Worm (Caenorhabditis elegans): ENCODE data around the gene dnj-26.
A peak's percentile ranks its signal among the peaks of the same experiment; 100 is the strongest.

Gene dnj-26

DNA sequence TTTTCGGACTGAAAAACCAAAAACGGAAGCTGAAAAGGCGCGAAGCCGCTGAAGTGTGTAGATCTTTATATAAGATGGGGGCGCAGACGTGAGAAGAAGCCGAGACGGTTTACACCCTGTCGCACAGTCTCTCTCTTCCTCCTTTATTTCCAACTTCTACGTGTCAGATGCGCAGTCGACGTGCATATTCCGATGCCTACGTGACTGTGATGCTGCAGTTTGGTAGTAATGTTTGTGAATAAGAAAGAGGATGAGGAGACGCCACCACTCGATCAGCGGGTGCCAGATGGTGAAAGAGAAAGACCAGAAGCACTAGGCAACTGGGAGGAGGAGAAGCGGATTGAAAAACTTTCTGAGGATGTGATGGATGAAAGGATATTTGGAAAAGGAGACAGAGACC is 34.2 kb downstream of the dnj-26 start:
- TF ChIP-seq ceh-36 (tag; optimal IDR thresholded peaks at IDR 0.05) (no peak), pes-1 (GFP tag; IDR thresholded peaks at IDR 0.05) (no peak), tbx-11 (GFP tag; IDR thresholded peaks at IDR 0.05) (no peak), ceh-13 (GFP tag; optimal IDR thresholded peaks at IDR 0.05) (no peak), tra-4 (tag; optimal IDR thresholded peaks at IDR 0.05) (no peak), B0310.2 (tag; optimal IDR thresholded peaks at IDR 0.05) (no peak), F13C5.2 (tag; optimal IDR thresholded peaks at IDR 0.05) (no peak)

DNA sequence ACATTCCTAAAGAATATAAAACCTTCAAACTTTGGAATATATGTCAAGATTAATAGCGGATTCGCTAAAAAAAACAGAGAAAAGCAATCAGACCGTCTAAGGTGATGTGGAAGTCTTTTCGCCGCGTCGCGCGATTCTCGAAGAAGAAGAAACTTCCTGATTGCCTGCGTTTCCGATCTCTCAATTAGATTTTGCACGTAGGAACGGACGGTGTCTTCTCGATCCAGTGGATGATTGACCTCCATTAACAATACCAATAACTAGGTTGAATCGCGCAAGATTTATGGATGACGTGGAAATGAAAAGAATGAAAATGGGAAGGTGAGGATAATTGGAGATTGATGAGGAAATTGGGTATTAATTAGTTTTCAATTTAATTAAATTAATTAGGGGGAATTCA is 35.3 kb downstream of the dnj-26 start:
- TF ChIP-seq tra-4 (tag; optimal IDR thresholded peaks at IDR 0.05) (no peak), ama-1 (optimal IDR thresholded peaks at IDR 0.05) (no peak), flt-1 (GFP tag; IDR thresholded peaks at IDR 0.05) (no peak), F13C5.2 (tag; optimal IDR thresholded peaks at IDR 0.05) (no peak), tbx-37 (GFP tag; conservative IDR thresholded peaks at IDR 0.05) (no peak), ets-7 (tag; optimal IDR thresholded peaks at IDR 0.05) (no peak), hmbx-1 (tag; optimal IDR thresholded peaks at IDR 0.05) (no peak), aly-1 (tag; optimal IDR thresholded peaks at IDR 0.05) (no peak), scrt-1 (GFP tag; IDR thresholded peaks at IDR 0.05) (no peak), pes-1 (GFP tag; IDR thresholded peaks at IDR 0.05) (no peak), tbx-11 (GFP tag; IDR thresholded peaks at IDR 0.05) (no peak), sea-1 (GFP tag; conservative IDR thresholded peaks at IDR 0.05) (no peak), ceh-13 (GFP tag; optimal IDR thresholded peaks at IDR 0.05) (no peak), B0310.2 (tag; optimal IDR thresholded peaks at IDR 0.05) (no peak), hmg-4 (GFP tag; optimal IDR thresholded peaks at IDR 0.05) (no peak)

DNA sequence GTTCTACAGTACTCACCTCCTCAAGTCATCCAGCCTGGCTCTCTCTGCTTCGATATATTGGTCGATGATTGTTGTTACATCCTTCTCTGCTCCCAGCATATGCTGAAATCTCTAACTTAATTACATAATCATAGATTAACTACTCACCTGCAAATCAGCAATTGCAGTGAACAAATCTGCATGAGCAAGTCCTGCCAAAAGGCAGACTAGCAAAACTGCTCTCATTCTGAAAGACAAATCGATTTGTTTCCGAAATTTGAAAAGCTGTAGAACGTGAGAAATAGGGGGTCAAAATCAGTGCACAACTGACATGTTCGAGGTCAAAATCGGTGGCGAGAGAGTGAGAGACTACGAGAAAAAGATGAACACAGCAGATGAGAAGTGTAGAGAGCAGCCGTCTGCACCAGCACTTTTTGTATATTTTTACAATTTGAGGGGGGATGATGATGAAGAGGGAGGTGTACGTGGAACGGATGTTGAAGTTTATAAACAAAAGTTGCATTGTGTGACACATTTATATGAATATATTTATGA is 36.6 kb downstream of the dnj-26 start, which contains the start of gene phy-2:
TSS of gene phy-2 (minus strand) at position 226 of the 534 bp plus-strand sequence.
- no peak for TF ChIP-seq ama-1 (optimal IDR thresholded peaks at IDR 0.05)
- peak; percentile 0 for TF ChIP-seq hmg-4 (GFP tag; optimal IDR thresholded peaks at IDR 0.05)

DNA sequence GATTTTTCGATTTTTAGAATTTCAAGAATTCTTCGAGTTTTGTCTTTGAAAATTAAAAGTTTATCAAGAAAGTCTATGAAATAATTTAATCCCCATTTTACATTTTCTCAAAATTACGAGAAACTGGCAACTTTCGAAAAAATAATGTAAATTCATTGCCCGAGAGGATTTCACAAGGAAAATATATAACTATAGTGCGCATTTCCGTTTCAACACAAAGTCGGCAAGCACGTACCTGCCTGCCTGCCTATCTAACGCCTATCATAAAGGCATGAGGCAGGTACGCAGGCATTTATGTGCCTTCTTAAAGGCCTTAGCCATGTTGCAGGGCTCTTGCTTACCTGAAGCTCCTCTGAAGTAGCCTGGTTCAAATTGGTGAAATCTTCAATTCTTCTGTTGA is 39.7 kb downstream of the dnj-26 start:
- no peak for TF ChIP-seq pes-1 (GFP tag; IDR thresholded peaks at IDR 0.05)
- TF ChIP-seq F13C5.2 (tag; optimal IDR thresholded peaks at IDR 0.05): no peak
- no peak for TF ChIP-seq hmg-4 (GFP tag; optimal IDR thresholded peaks at IDR 0.05)
- no peak for TF ChIP-seq scrt-1 (GFP tag; IDR thresholded peaks at IDR 0.05)
- TF ChIP-seq sea-1 (GFP tag; conservative IDR thresholded peaks at IDR 0.05): no peak
- no peak for TF ChIP-seq tbx-11 (GFP tag; IDR thresholded peaks at IDR 0.05)
- TF ChIP-seq ceh-13 (GFP tag; optimal IDR thresholded peaks at IDR 0.05): no peak
- TF ChIP-seq ceh-36 (tag; optimal IDR thresholded peaks at IDR 0.05): no peak
- TF ChIP-seq tbx-37 (GFP tag; conservative IDR thresholded peaks at IDR 0.05): no peak
- TF ChIP-seq ama-1 (optimal IDR thresholded peaks at IDR 0.05): no peak
- TF ChIP-seq tra-4 (tag; optimal IDR thresholded peaks at IDR 0.05): no peak
- no peak for TF ChIP-seq hnd-1 (tag; optimal IDR thresholded peaks at IDR 0.05)
- TF ChIP-seq ets-7 (tag; optimal IDR thresholded peaks at IDR 0.05): no peak
- TF ChIP-seq aly-1 (tag; optimal IDR thresholded peaks at IDR 0.05): no peak
- no peak for TF ChIP-seq B0310.2 (tag; optimal IDR thresholded peaks at IDR 0.05)
- no peak for TF ChIP-seq hmbx-1 (tag; optimal IDR thresholded peaks at IDR 0.05)
- TF ChIP-seq flt-1 (GFP tag; IDR thresholded peaks at IDR 0.05): no peak

DNA sequence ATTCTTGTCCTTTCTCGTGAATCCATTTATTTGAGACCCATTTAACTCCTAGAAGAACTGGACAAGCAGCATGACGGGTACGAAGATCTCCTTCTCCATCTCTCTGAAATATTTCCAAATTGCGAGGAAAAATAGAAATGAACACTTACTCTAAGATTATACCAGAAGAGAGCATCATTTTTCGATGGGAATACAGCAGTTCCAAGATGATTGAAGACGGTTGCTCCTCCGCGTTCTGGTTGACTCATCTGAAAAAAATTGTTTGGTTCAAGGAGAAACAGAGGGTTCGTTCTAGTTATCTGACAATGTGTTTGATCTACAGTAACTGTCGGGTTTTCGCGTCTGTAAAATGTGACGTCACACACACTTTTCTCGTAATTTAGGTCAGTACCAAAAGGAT is 41.2 kb downstream of the dnj-26 start:
- TF ChIP-seq hmbx-1 (tag; optimal IDR thresholded peaks at IDR 0.05) (no peak), tra-4 (tag; optimal IDR thresholded peaks at IDR 0.05) (no peak), scrt-1 (GFP tag; IDR thresholded peaks at IDR 0.05) (no peak), hmg-4 (GFP tag; optimal IDR thresholded peaks at IDR 0.05) (no peak), hnd-1 (tag; optimal IDR thresholded peaks at IDR 0.05) (no peak)

DNA sequence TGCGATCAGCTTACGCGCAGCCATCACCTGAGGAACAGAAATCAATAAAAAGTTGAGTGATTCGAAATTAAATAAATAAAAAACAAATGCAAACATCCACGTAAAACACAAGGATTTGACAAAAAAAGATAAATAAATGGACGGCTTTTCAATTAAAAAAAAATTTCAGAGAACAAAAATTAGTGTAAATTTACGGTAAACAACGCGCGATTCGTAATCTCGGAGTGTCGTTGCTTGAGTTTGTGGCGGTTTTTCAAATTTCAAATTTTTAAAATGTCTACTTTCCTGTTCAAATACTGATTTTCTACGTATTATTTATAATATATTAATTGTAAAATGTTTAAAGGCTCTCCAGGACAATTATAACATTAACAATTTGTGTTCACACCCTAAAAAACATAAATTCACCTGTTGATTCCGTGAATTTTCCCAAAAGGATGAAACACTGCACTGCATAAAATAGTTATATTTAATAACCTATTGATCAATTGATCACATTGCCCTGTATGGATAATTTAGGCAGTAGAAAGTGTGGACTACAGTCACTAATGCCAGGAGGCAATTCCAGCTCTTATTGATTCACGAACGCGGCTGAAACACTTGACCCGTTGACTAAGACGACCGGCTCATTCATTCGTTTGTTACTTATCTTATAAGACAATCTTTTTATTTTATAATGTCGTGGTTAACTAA is 43.3 kb downstream of the dnj-26 start, which contains the start of the genes marb-1 and F35G2.3:
TSS of gene marb-1 (minus strand) at position 27 of the 693 bp plus-strand sequence.
TSS of gene F35G2.3 (plus strand) at position 643 of the 693 bp plus-strand sequence.
- no peak for TF ChIP-seq hnd-1 (tag; optimal IDR thresholded peaks at IDR 0.05)
- no peak for TF ChIP-seq sea-1 (GFP tag; conservative IDR thresholded peaks at IDR 0.05)
- TF ChIP-seq ceh-13 (GFP tag; optimal IDR thresholded peaks at IDR 0.05): no peak
- no peak for TF ChIP-seq aly-1 (tag; optimal IDR thresholded peaks at IDR 0.05)
- no peak for TF ChIP-seq ama-1 (optimal IDR thresholded peaks at IDR 0.05)
- no peak for TF ChIP-seq hmbx-1 (tag; optimal IDR thresholded peaks at IDR 0.05)
- no peak for TF ChIP-seq tbx-11 (GFP tag; IDR thresholded peaks at IDR 0.05)
- TF ChIP-seq ceh-36 (tag; optimal IDR thresholded peaks at IDR 0.05): no peak
- TF ChIP-seq hmg-4 (GFP tag; optimal IDR thresholded peaks at IDR 0.05): no peak
- no peak for TF ChIP-seq tbx-37 (GFP tag; conservative IDR thresholded peaks at IDR 0.05)

DNA sequence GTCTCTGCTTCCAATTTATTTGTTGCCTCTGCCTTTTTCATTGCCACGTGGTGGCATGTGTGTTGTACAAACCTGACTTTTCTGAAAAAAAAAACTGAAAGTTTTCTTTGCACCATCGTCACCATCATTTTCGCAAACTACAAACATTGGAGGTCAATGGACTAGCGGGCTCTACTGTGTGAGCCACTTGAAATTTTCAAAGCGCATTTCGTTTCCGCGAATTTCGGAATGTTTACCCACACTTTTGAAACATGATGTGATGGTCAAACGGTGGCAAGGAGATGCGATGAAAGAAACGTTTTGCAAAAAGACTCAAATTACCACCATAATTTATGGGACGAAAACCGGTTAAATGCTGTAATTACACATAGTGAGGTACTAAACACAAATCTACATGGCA is 44.6 kb downstream of the dnj-26 start:
- TF ChIP-seq tra-4 (tag; optimal IDR thresholded peaks at IDR 0.05) (no peak), B0310.2 (tag; optimal IDR thresholded peaks at IDR 0.05) (no peak), sea-1 (GFP tag; conservative IDR thresholded peaks at IDR 0.05) (no peak), aly-1 (tag; optimal IDR thresholded peaks at IDR 0.05) (no peak), hnd-1 (tag; optimal IDR thresholded peaks at IDR 0.05) (no peak), tbx-11 (GFP tag; IDR thresholded peaks at IDR 0.05) (no peak), scrt-1 (GFP tag; IDR thresholded peaks at IDR 0.05) (no peak), ama-1 (optimal IDR thresholded peaks at IDR 0.05) (no peak), hmbx-1 (tag; optimal IDR thresholded peaks at IDR 0.05) (no peak), tbx-37 (GFP tag; conservative IDR thresholded peaks at IDR 0.05) (no peak)

DNA sequence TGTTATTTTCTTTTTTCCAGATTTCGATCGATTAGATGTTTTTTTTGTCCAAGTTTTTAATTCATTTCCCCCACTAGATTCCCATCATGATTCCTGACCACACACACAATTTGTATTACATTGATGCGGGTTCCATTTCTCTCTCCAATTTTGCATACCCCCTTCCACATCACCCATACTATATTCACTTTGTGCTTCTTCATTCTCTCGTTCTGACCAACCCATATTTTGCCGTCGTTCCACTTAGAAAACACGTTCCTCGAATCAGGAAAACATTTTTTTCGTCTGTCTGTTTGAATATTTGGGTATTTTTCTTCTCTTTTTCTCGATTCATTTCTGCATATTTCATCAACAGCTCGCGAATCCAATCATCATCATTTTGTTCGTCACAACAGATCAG is 45.0 kb downstream of the dnj-26 start:
- no peak for TF ChIP-seq hnd-1 (tag; optimal IDR thresholded peaks at IDR 0.05)
- TF ChIP-seq ceh-36 (tag; optimal IDR thresholded peaks at IDR 0.05): no peak
- no peak for TF ChIP-seq ama-1 (optimal IDR thresholded peaks at IDR 0.05)
- TF ChIP-seq tbx-11 (GFP tag; IDR thresholded peaks at IDR 0.05): no peak
- TF ChIP-seq F13C5.2 (tag; optimal IDR thresholded peaks at IDR 0.05): no peak
- no peak for TF ChIP-seq sea-1 (GFP tag; conservative IDR thresholded peaks at IDR 0.05)

Data from whole organism, early embryonic.